Worm (Caenorhabditis elegans) whole organism, young adult: ENCODE results near the gene C03E10.3.

Experiments
- C06A6.2 ChIP-seq: fragments of 200-800 bp; sonication (Bioruptor generic); conservative IDR thresholded peaks from 2 replicates; pipeline ENCODE4 v1.3.6; 2022; ENCODE audit warnings: missing genetic modification characterization, missing compliant biosample characterization
- Y53G8AR.9 ChIP-seq: fragments of 200-800 bp; sonication (Bioruptor generic); conservative IDR thresholded peaks from 2 replicates; pipeline ENCODE4 v1.3.6; 2022; ENCODE audit warnings: missing genetic modification reagents, missing genetic modification characterization, missing compliant biosample characterization
- attf-3 ChIP-seq: fragments of 200-800 bp; sonication (Bioruptor generic); conservative IDR thresholded peaks from 2 replicates; pipeline ENCODE4 v1.3.6; 2022; ENCODE audit warnings: missing genetic modification reagents, missing genetic modification characterization, missing compliant biosample characterization
- nfya-1 ChIP-seq: sonication (generic microtip); optimal IDR thresholded peaks from 2 replicates; lab custom pipeline; 2017; ENCODE audit warnings: antibody characterized with exemption, missing compliant biosample characterization, missing genetic modification characterization, borderline replicate concordance; ENCODE audit not compliant: insufficient read depth
- rec-8 ChIP-seq, 2 experiments: sonication (generic microtip); optimal IDR thresholded peaks; 2 replicates each; lab custom pipeline; 2016; ENCODE audit warnings: mild to moderate bottlenecking in 2 of 2, missing genetic modification characterization in 2 of 2, missing genetic modification reagents in 2 of 2, missing genotype in 2 of 2, missing biosample characterization in 1 of 2, missing compliant biosample characterization in 1 of 2, moderate library complexity in 1 of 2
- rpc-1 ChIP-seq, 2 experiments: fragments of 150-350 bp in 1 of 2; sonication (generic microtip) in 1 of 2; optimal IDR thresholded peaks; 2 replicates each; lab custom pipeline; 2014 to 2018; ENCODE audit warnings: missing biosample characterization in 1 of 2, missing genetic modification characterization in 1 of 2, missing genetic modification reagents in 1 of 2, missing genotype in 1 of 2
- sptf-2 ChIP-seq: fragments of 200-800 bp; sonication (Bioruptor generic); optimal IDR thresholded peaks from 2 replicates; lab custom pipeline; 2018; ENCODE audit warnings: mild to moderate bottlenecking, missing genetic modification characterization, missing compliant biosample characterization
- ztf-22 ChIP-seq: fragments of 200-800 bp; sonication (Bioruptor generic); optimal IDR thresholded peaks from 2 replicates; lab custom pipeline; 2018; ENCODE audit warnings: mild to moderate bottlenecking, missing genetic modification characterization, moderate library complexity, missing compliant biosample characterization

ce11 chrV:11299406-11299805 is 13.2 kb downstream of the C03E10.3 start:
- TF ChIP-seq attf-3 (GFP tag; lab: Robert Waterston, UW) (no peak), rec-8 (tag; optimal IDR thresholded peaks at IDR 0.05; lab: Kevin White, UChicago) (no peak), ztf-22 (GFP tag; lab: Kevin White, UChicago) (no peak), rpc-1 (optimal IDR thresholded peaks at IDR 0.05; lab: Kevin White, UChicago) (no peak), rpc-1 (tag; optimal IDR thresholded peaks at IDR 0.05; lab: Kevin White, UChicago) (no peak), C06A6.2 (GFP tag; lab: Robert Waterston, UW) (no peak), sptf-2 (GFP tag; lab: Kevin White, UChicago) (no peak), Y53G8AR.9 (GFP tag; lab: Robert Waterston, UW) (no peak), nfya-1 (no peak)
